Worm (Caenorhabditis elegans): ENCODE results near the gene K08F9.1.

- no peak for TF ChIP-seq mec-3 (tag; optimal IDR thresholded peaks at IDR 0.05; ENCODE audit: borderline replicate concordance)
- no peak for TF ChIP-seq unc-86 (tag; optimal IDR thresholded peaks at IDR 0.05)
- TF ChIP-seq pqm-1 (tag; optimal IDR thresholded peaks at IDR 0.05), result no peak
- TF ChIP-seq pha-4 (tag; optimal IDR thresholded peaks at IDR 0.05), result no peak
- TF ChIP-seq ama-1 (optimal IDR thresholded peaks at IDR 0.05), result no peak
Observed at ce11 chrV:15158691-15159090, 15.5 kb upstream of the K08F9.1 start, which contains the start of gene str-45.

Data from whole organism, late embryonic.